Fruit fly (Drosophila melanogaster) whole organism, embryonic: ENCODE results near the gene CG2961.
A peak's percentile ranks its signal among the peaks of the same experiment; 100 is the strongest.

Experiments
- Ada2b ChIP-seq: fragments of 200-800 bp; sonication (Bioruptor generic); IDR thresholded peaks from 2 replicates; pipeline ENCODE4 v1.3.6; 2022; ENCODE audit warnings: missing biosample characterization, missing genetic modification characterization
- Antp ChIP-seq: fragments of 200-800 bp; sonication (Bioruptor generic); optimal IDR thresholded peaks from 3 replicates; lab custom pipeline; 2016; ENCODE audit warnings: missing biosample characterization, missing genetic modification characterization
- CG10209 ChIP-seq: fragments of 200-800 bp; sonication (Bioruptor generic); optimal IDR thresholded peaks from 3 replicates; lab custom pipeline; 2017; ENCODE audit warnings: missing biosample characterization, mild to moderate bottlenecking, missing genetic modification characterization, missing genetic modification reagents
- CG10366 ChIP-seq: fragments of 200-800 bp; sonication (Bioruptor generic); IDR thresholded peaks from 2 replicates; pipeline ENCODE4 v1.3.6; 2022; ENCODE audit warnings: missing biosample characterization, missing genetic modification characterization
- CG12769 ChIP-seq: fragments of 200-800 bp; sonication (Bioruptor generic); optimal IDR thresholded peaks from 2 replicates; lab custom pipeline; 2019; ENCODE audit warnings: missing biosample characterization, mild to moderate bottlenecking, missing genetic modification characterization, moderate library complexity
- CG12942 ChIP-seq: fragments of 200-800 bp; sonication (Bioruptor generic); optimal IDR thresholded peaks from 3 replicates; lab custom pipeline; 2016; ENCODE audit warnings: missing biosample characterization, missing genetic modification characterization
- CG15696 ChIP-seq: fragments of 200-800 bp; sonication (Bioruptor generic); optimal IDR thresholded peaks from 2 replicates; lab custom pipeline; 2019; ENCODE audit warnings: missing biosample characterization, mild to moderate bottlenecking, missing genetic modification characterization, moderate library complexity
- CG1832 ChIP-seq: fragments of 200-800 bp; sonication (Bioruptor generic); optimal IDR thresholded peaks from 2 replicates; lab custom pipeline; 2017; ENCODE audit warnings: missing biosample characterization, mild to moderate bottlenecking, missing genetic modification characterization, inconsistent platforms
- CG2678 ChIP-seq: fragments of 200-800 bp; sonication (Bioruptor generic); optimal IDR thresholded peaks from 3 replicates; lab custom pipeline; 2019; ENCODE audit warnings: missing biosample characterization, mild to moderate bottlenecking, missing genetic modification characterization, moderate library complexity
- CG2712 ChIP-seq: fragments of 200-800 bp; optimal IDR thresholded peaks from 3 replicates; lab custom pipeline; 2019; ENCODE audit warnings: missing biosample characterization, mild to moderate bottlenecking, missing genetic modification characterization, moderate library complexity
- CG30403 ChIP-seq: fragments of 200-800 bp; sonication (Bioruptor generic); optimal IDR thresholded peaks from 3 replicates; lab custom pipeline; 2016; ENCODE audit warnings: missing biosample characterization, missing genetic modification characterization
- CG31224 ChIP-seq: fragments of 200-800 bp; sonication (Bioruptor generic); IDR thresholded peaks from 2 replicates; pipeline ENCODE4 v1.3.6; 2022; ENCODE audit warnings: missing biosample characterization, missing genetic modification characterization
- CG32767 ChIP-seq: fragments of 200-800 bp; sonication (Bioruptor generic); IDR thresholded peaks from 2 replicates; pipeline ENCODE4 v1.3.6; 2022; ENCODE audit warnings: missing biosample characterization, missing genetic modification characterization
- CG3281 ChIP-seq: fragments of 200-800 bp; sonication (Bioruptor generic); optimal IDR thresholded peaks from 3 replicates; lab custom pipeline; 2017; ENCODE audit warnings: missing biosample characterization, mild to moderate bottlenecking, missing genetic modification characterization
- CG34422 ChIP-seq: fragments of 200-800 bp; sonication (Bioruptor generic); IDR thresholded peaks from 3 replicates; pipeline ENCODE4 v1.3.6; 2022; ENCODE audit warnings: missing biosample characterization, missing genetic modification characterization
- CG6272 ChIP-seq: fragments of 200-800 bp; sonication (Bioruptor generic); IDR thresholded peaks from 2 replicates; pipeline ENCODE4 v1.3.6; 2022; ENCODE audit warnings: missing biosample characterization, missing genetic modification characterization
- CG6683 ChIP-seq: fragments of 200-800 bp; sonication (Bioruptor generic); optimal IDR thresholded peaks from 2 replicates; lab custom pipeline; 2017; ENCODE audit warnings: missing biosample characterization, mild to moderate bottlenecking, missing genetic modification characterization, missing genetic modification reagents
- CG7556 ChIP-seq: fragments of 200-800 bp; sonication (Bioruptor generic); optimal IDR thresholded peaks from 2 replicates; lab custom pipeline; 2017; ENCODE audit warnings: missing biosample characterization, mild to moderate bottlenecking, missing genetic modification characterization
- Dad ChIP-seq: fragments of 200-800 bp; sonication (Bioruptor generic); optimal IDR thresholded peaks from 3 replicates; lab custom pipeline; 2016; ENCODE audit warnings: missing biosample characterization, missing genetic modification characterization
- E2f1 ChIP-seq: fragments of 200-800 bp; sonication (Bioruptor generic); IDR thresholded peaks from 2 replicates; pipeline ENCODE4 v1.3.6; 2022; ENCODE audit warnings: missing biosample characterization, missing genetic modification characterization
- Gug ChIP-seq: fragments of 200-800 bp; sonication (Bioruptor generic); IDR thresholded peaks from 4 replicates; pipeline ENCODE4 v1.3.6; 2022; ENCODE audit warnings: missing biosample characterization, missing genetic modification characterization
- HLH54F ChIP-seq: fragments of 200-800 bp; sonication (Bioruptor generic); optimal IDR thresholded peaks from 3 replicates; lab custom pipeline; 2016; ENCODE audit warnings: missing biosample characterization, missing genetic modification characterization
- Hmr ChIP-seq: fragments of 200-800 bp; sonication (Bioruptor generic); optimal IDR thresholded peaks from 3 replicates; lab custom pipeline; 2017; ENCODE audit warnings: mild to moderate bottlenecking, missing biosample characterization, missing genetic modification reagents, missing genetic modification characterization
- Hr51 ChIP-seq, 2 experiments: fragments of 200-800 bp; sonication (Bioruptor generic); optimal IDR thresholded peaks; 2 replicates in 1 of 2; 3 replicates in 1 of 2; lab custom pipeline; 2016 to 2018; ENCODE audit warnings: missing biosample characterization in 2 of 2, missing genetic modification characterization in 2 of 2, mild to moderate bottlenecking in 1 of 2, moderate library complexity in 1 of 2
- Max ChIP-seq: fragments of 200-800 bp; sonication (Bioruptor generic); optimal IDR thresholded peaks from 2 replicates; lab custom pipeline; 2016; ENCODE audit warnings: missing biosample characterization, mild to moderate bottlenecking, missing genetic modification characterization
- Optix ChIP-seq: fragments of 200-800 bp; sonication (Bioruptor generic); IDR thresholded peaks from 3 replicates; pipeline ENCODE4 v1.3.6; 2022; ENCODE audit warnings: missing biosample characterization, missing genetic modification characterization
- TFAM ChIP-seq: fragments of 200-800 bp; sonication (Bioruptor generic); optimal IDR thresholded peaks from 2 replicates; lab custom pipeline; 2017; ENCODE audit warnings: missing biosample characterization, missing genetic modification characterization, inconsistent platforms
- YL-1 ChIP-seq: fragments of 200-800 bp; sonication (Bioruptor generic); optimal IDR thresholded peaks from 3 replicates; lab custom pipeline; 2017; ENCODE audit warnings: missing biosample characterization, mild to moderate bottlenecking, missing genetic modification characterization
- ato ChIP-seq: fragments of 200-800 bp; sonication (Bioruptor generic); IDR thresholded peaks from 2 replicates; pipeline ENCODE4 v1.3.6; 2022; ENCODE audit warnings: missing biosample characterization, missing genetic modification characterization; ENCODE audit not compliant: partially characterized antibody
- caup ChIP-seq: fragments of 200-800 bp; sonication (Bioruptor generic); optimal IDR thresholded peaks from 3 replicates; lab custom pipeline; 2017; ENCODE audit warnings: missing biosample characterization, mild to moderate bottlenecking, missing genetic modification characterization, moderate library complexity; ENCODE audit not compliant: severe bottlenecking
- dmrt99B ChIP-seq: fragments of 200-800 bp; sonication (Bioruptor generic); optimal IDR thresholded peaks from 2 replicates; lab custom pipeline; 2018; ENCODE audit warnings: missing biosample characterization, mild to moderate bottlenecking, missing genetic modification characterization, moderate library complexity
- dpn ChIP-seq, 2 experiments: fragments of 200-800 bp; sonication (Bioruptor generic); optimal IDR thresholded peaks; 3 replicates each; lab custom pipeline; 2016; ENCODE audit warnings: missing biosample characterization in 2 of 2, missing genetic modification characterization in 2 of 2
- dysf ChIP-seq: fragments of 200-800 bp; sonication (Bioruptor generic); IDR thresholded peaks from 3 replicates; pipeline ENCODE4 v1.3.6; 2022; ENCODE audit warnings: missing biosample characterization, missing genetic modification characterization
- fd3F ChIP-seq: fragments of 200-800 bp; sonication (Bioruptor generic); optimal IDR thresholded peaks from 2 replicates; lab custom pipeline; 2018; ENCODE audit warnings: missing biosample characterization, mild to moderate bottlenecking, missing genetic modification characterization, moderate library complexity
- ftz-f1 ChIP-seq: fragments of 200-800 bp; sonication (Bioruptor generic); optimal IDR thresholded peaks from 2 replicates; lab custom pipeline; 2016; ENCODE audit warnings: missing biosample characterization, missing genetic modification characterization
- grn ChIP-seq: fragments of 200-800 bp; sonication (Bioruptor generic); optimal IDR thresholded peaks from 3 replicates; lab custom pipeline; 2017; ENCODE audit warnings: missing biosample characterization, missing genetic modification characterization
- ind ChIP-seq: fragments of 200-800 bp; sonication (Bioruptor generic); optimal IDR thresholded peaks from 3 replicates; lab custom pipeline; 2016; ENCODE audit warnings: missing biosample characterization, missing genetic modification characterization
- inv ChIP-seq: fragments of 200-800 bp; sonication (Bioruptor generic); IDR thresholded peaks from 2 replicates; pipeline ENCODE4 v1.3.6; 2022; ENCODE audit warnings: missing biosample characterization, missing genetic modification characterization; ENCODE audit not compliant: partially characterized antibody
- jumu ChIP-seq: fragments of 200-800 bp; sonication (Bioruptor generic); optimal IDR thresholded peaks from 3 replicates; lab custom pipeline; 2016; ENCODE audit warnings: missing biosample characterization, missing genetic modification characterization
- lab ChIP-seq: fragments of 200-800 bp; sonication (Bioruptor generic); optimal IDR thresholded peaks from 3 replicates; lab custom pipeline; 2017; ENCODE audit warnings: missing biosample characterization, missing genetic modification characterization, mild to moderate bottlenecking, moderate library complexity, missing genetic modification reagents
- lmd ChIP-seq: fragments of 200-800 bp; sonication (Bioruptor generic); IDR thresholded peaks from 2 replicates; pipeline ENCODE4 v1.3.6; 2022; ENCODE audit warnings: missing biosample characterization, missing genetic modification characterization
- org-1 ChIP-seq: fragments of 200-800 bp; sonication (Bioruptor generic); optimal IDR thresholded peaks from 2 replicates; lab custom pipeline; 2017; ENCODE audit warnings: missing biosample characterization, missing genetic modification characterization
- pum ChIP-seq: fragments of 200-800 bp; sonication (Bioruptor generic); optimal IDR thresholded peaks from 2 replicates; lab custom pipeline; 2016; ENCODE audit warnings: missing biosample characterization, missing genetic modification characterization
- row ChIP-seq: fragments of 200-800 bp; sonication (Bioruptor generic); IDR thresholded peaks from 3 replicates; pipeline ENCODE4 v1.3.6; 2022; ENCODE audit warnings: missing biosample characterization, missing genetic modification characterization
- scrt ChIP-seq: fragments of 200-800 bp; sonication (Bioruptor generic); optimal IDR thresholded peaks from 2 replicates; lab custom pipeline; 2018; ENCODE audit warnings: missing biosample characterization, mild to moderate bottlenecking, missing genetic modification characterization, moderate library complexity
- seq ChIP-seq: fragments of 200-800 bp; sonication (Bioruptor generic); IDR thresholded peaks from 2 replicates; pipeline ENCODE4 v1.3.6; 2022; ENCODE audit warnings: missing biosample characterization, missing genetic modification characterization
- sisA ChIP-seq: fragments of 200-800 bp; sonication (Bioruptor generic); IDR thresholded peaks from 2 replicates; pipeline ENCODE4 v1.3.6; 2022; ENCODE audit warnings: missing biosample characterization, missing genetic modification characterization
- zen ChIP-seq: fragments of 200-800 bp; sonication (Bioruptor generic); optimal IDR thresholded peaks from 3 replicates; lab custom pipeline; 2018; ENCODE audit warnings: missing biosample characterization, mild to moderate bottlenecking, missing genetic modification characterization, moderate library complexity

CG2961 gene

dm6 chrX:10184355-10185058 lies 48.4 kb downstream of the CG2961 start (continued):
- TF ChIP-seq lab (GFP tag; lab: Kevin White, UChicago) (peak; percentile 85), grn (GFP tag; lab: Kevin White, UChicago) (no peak), CG10366 (GFP tag; lab: Robert Waterston, UW) (peak; percentile 12; the same call in 1 of the 2 replicates), E2f1 (GFP tag; lab: Robert Waterston, UW) (peak; percentile 60), ftz-f1 (GFP tag; lab: Kevin White, UChicago) (no peak), dmrt99B (peak; percentile 74), Antp (GFP tag; lab: Kevin White, UChicago) (peak; percentile 58), CG32767 (GFP tag; lab: Robert Waterston, UW) (0 out of 2 replicates have a peak, but pooled peaks have one; percentile 24), inv (GFP tag; lab: Robert Waterston, UW) (no peak), org-1 (GFP tag; lab: Kevin White, UChicago) (peak; percentile 13), CG12942 (GFP tag; lab: Kevin White, UChicago) (no peak), CG10209 (GFP tag; lab: Kevin White, UChicago) (peak; percentile 13), CG7556 (GFP tag; lab: Kevin White, UChicago) (peak; percentile 73), Max (no peak), scrt (GFP tag; lab: Kevin White, UChicago) (peak; percentile 51), Gug (peak; percentile 52; the same call in 1 of the 4 replicates), caup (GFP tag; lab: Kevin White, UChicago) (peak; percentile 60), CG6683 (GFP tag; lab: Kevin White, UChicago) (no peak), ato (GFP tag; lab: Robert Waterston, UW) (no peak), CG12769 (tag; lab: Kevin White, UChicago) (peak; percentile 73), CG2678 (tag; lab: Kevin White, UChicago) (peak; percentile 72), CG6272 (GFP tag; lab: Robert Waterston, UW) (no peak), ind (GFP tag; lab: Kevin White, UChicago) (peak; percentile 48), zen (no peak), TFAM (GFP tag; lab: Kevin White, UChicago) (no peak), HLH54F (GFP tag; lab: Kevin White, UChicago) (peak; percentile 28), Dad (GFP tag; lab: Kevin White, UChicago) (peak; percentile 15), Hmr (GFP tag; lab: Kevin White, UChicago) (peak; percentile 82), YL-1 (GFP tag; lab: Kevin White, UChicago) (no peak), CG31224 (GFP tag; lab: Robert Waterston, UW) (peak; percentile 49; the same call in 1 of the 2 replicates), CG15696 (tag; lab: Kevin White, UChicago) (no peak), Optix (GFP tag; lab: Robert Waterston, UW) (peak; percentile 59; the same call in 2 of the 3 replicates), CG34422 (GFP tag; lab: Robert Waterston, UW) (0 out of 3 replicates have a peak, but pooled peaks have one; percentile 38), CG1832 (GFP tag; lab: Kevin White, UChicago) (no peak), sisA (GFP tag; lab: Robert Waterston, UW) (peak; percentile 41), dysf (GFP tag; lab: Robert Waterston, UW) (peak; percentile 83), CG3281 (GFP tag; lab: Kevin White, UChicago) (peak; percentile 64), row (GFP tag; lab: Robert Waterston, UW) (peak; percentile 71), Ada2b (GFP tag; lab: Robert Waterston, UW) (peak; percentile 64), pum (GFP tag; lab: Kevin White, UChicago) (peak; percentile 27), seq (0 out of 2 replicates have a peak, but pooled peaks have one; percentile 47), Hr51 (GFP tag; optimal IDR thresholded peaks at IDR 0.05; lab: Kevin White, UChicago) (peak in 1 of 2 experiments; percentile 38), CG2712 (peak; percentile 38), CG30403 (GFP tag; lab: Kevin White, UChicago) (peak; percentile 20), jumu (peak; percentile 48), fd3F (no peak), dpn (GFP tag; optimal IDR thresholded peaks at IDR 0.05; lab: Kevin White, UChicago) (peak; percentile 13 to 31), lmd (GFP tag; lab: Robert Waterston, UW) (peak; percentile 68)
